Fruit fly (Drosophila melanogaster): ENCODE measurements around the gene CG14315.

The CG14315 gene

DNA sequence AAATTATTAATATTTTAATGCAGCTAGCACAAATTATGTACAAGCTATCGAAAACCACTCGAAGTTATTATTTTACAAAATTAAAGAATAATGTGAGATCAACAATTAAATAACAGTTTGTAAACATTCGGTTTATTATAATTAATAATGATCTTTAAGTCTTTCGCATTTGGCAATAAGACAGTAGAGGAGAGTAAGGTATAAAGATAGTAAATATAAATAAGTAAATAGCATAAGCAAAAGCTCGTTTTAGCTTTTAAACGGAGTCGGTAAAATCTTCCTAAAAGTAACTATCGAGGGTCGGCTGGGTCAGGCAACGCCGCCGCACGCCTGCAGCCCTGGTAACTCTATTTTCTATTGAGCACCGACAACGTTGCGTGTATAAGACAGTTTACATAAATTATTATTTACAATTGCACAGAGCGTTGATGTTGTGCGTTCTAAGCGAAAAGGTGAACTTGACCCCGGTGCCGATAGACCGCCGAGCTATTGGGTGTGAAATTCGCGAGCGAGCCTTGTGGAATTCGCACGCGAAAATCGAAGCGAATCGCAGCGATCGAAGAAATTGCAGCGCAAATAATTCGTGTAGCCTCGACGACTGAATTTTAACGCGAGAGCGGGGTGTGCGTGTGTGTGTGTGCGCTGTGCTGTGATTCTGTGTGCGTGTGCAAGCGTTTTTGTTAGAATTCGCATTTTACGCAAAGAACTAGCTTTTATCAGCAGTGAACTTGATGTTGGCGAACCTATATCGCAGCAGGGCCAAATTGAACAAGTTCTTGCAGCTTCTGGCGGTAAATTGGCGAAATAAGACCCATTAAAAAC, 9.1 kb downstream of the CG14315 start, which contains the start of gene wrd:
wrd (plus strand) TSS at position 342 of the 822 bp plus-strand sequence.
- TF ChIP-seq Jarid2 (GFP tag; optimal IDR thresholded peaks at IDR 0.05), result no peak
- no peak for TF ChIP-seq CG10565 (GFP tag; optimal IDR thresholded peaks at IDR 0.05)
- TF ChIP-seq shn (GFP tag; optimal IDR thresholded peaks at IDR 0.05), result no peak
- TF ChIP-seq bsh (GFP tag; optimal IDR thresholded peaks at IDR 0.05), result no peak
- TF ChIP-seq slou (GFP tag; optimal IDR thresholded peaks at IDR 0.05), result no peak
- TF ChIP-seq eyg (GFP tag; optimal IDR thresholded peaks at IDR 0.05), result no peak
- peak; percentile 19 for TF ChIP-seq CG13775 (GFP tag; optimal IDR thresholded peaks at IDR 0.05)
- peak; percentile 75 for TF ChIP-seq cg (GFP tag; optimal IDR thresholded peaks at IDR 0.05)
- no peak for TF ChIP-seq CG7372 (GFP tag; IDR thresholded peaks at IDR 0.05)
- no peak for TF ChIP-seq CG4282 (GFP tag; optimal IDR thresholded peaks at IDR 0.05)
- TF ChIP-seq gce (GFP tag; IDR thresholded peaks at IDR 0.05), result no peak
- TF ChIP-seq Hr51 (GFP tag; optimal IDR thresholded peaks at IDR 0.05), result peak in 1 of 2 experiments; percentile 40
- TF ChIP-seq CG30020 (tag; optimal IDR thresholded peaks at IDR 0.05), result peak; percentile 5
- TF ChIP-seq CG12659 (GFP tag; optimal IDR thresholded peaks at IDR 0.05), result peak; percentile 30
- peak; percentile 41 for TF ChIP-seq CG13424 (tag; optimal IDR thresholded peaks at IDR 0.05)
- TF ChIP-seq CG17328 (GFP tag; IDR thresholded peaks at IDR 0.05), result no peak
- no peak for TF ChIP-seq CG8290 (GFP tag; optimal IDR thresholded peaks at IDR 0.05)
- TF ChIP-seq CG8290 (tag; optimal IDR thresholded peaks at IDR 0.05), result peak in 1 of 2 experiments; percentile 28
- TF ChIP-seq ato (GFP tag; IDR thresholded peaks at IDR 0.05; ENCODE audit: partially characterized antibody), result 0 out of 2 replicates have a peak, but pooled peaks have one; percentile 18
- TF ChIP-seq Lim3 (GFP tag; IDR thresholded peaks at IDR 0.05), result no peak
- TF ChIP-seq CG42726 (GFP tag; IDR thresholded peaks at IDR 0.05; ENCODE audit: partially characterized antibody), result no peak
- peak; percentile 42 for TF ChIP-seq dmrt11E (tag; optimal IDR thresholded peaks at IDR 0.05)
- TF ChIP-seq Tbp (GFP tag; optimal IDR thresholded peaks at IDR 0.05), result no peak
- peak; percentile 81; the same call in 1 of the 2 replicates for TF ChIP-seq rib (GFP tag; IDR thresholded peaks at IDR 0.05)
- no peak for TF ChIP-seq Eip74EF (GFP tag; optimal IDR thresholded peaks at IDR 0.05)
- TF ChIP-seq CG14667 (GFP tag; IDR thresholded peaks at IDR 0.05), result no peak
- peak; percentile 11 for TF ChIP-seq Sox102F (GFP tag; optimal IDR thresholded peaks at IDR 0.05)
- TF ChIP-seq CG18619 (GFP tag; optimal IDR thresholded peaks at IDR 0.05), result peak; percentile 44
- TF ChIP-seq Dip2 (GFP tag; IDR thresholded peaks at IDR 0.05), result no peak
- TF ChIP-seq trh (GFP tag; optimal IDR thresholded peaks at IDR 0.05), result no peak
- peak; percentile 33 for TF ChIP-seq CG14710 (tag; optimal IDR thresholded peaks at IDR 0.05)
- peak; percentile 4 for TF ChIP-seq CG3281 (GFP tag; optimal IDR thresholded peaks at IDR 0.05)
- peak in 1 of 3 experiments; percentile 39 for TF ChIP-seq lola (GFP tag; optimal IDR thresholded peaks at IDR 0.05)
- TF ChIP-seq CG13624 (GFP tag; optimal IDR thresholded peaks at IDR 0.05), result no peak
- TF ChIP-seq CG8924 (tag; optimal IDR thresholded peaks at IDR 0.05), result peak; percentile 36
- no peak for TF ChIP-seq CG6813 (GFP tag; optimal IDR thresholded peaks at IDR 0.05)
- TF ChIP-seq tgo (GFP tag; IDR thresholded peaks at IDR 0.05), result no peak
- no peak for TF ChIP-seq pum (GFP tag; optimal IDR thresholded peaks at IDR 0.05)
- peak; percentile 9 for TF ChIP-seq CG10543 (GFP tag; optimal IDR thresholded peaks at IDR 0.05)
- TF ChIP-seq Kr (GFP tag; optimal IDR thresholded peaks at IDR 0.05), result no peak
- no peak for TF ChIP-seq MTF-1 (GFP tag; optimal IDR thresholded peaks at IDR 0.05; ENCODE audit: borderline replicate concordance)
- TF ChIP-seq CG1603 (tag; optimal IDR thresholded peaks at IDR 0.05), result peak; percentile 43
- TF ChIP-seq CG17385 (GFP tag; optimal IDR thresholded peaks at IDR 0.05), result peak; percentile 22
- no peak for TF ChIP-seq insv (GFP tag; optimal IDR thresholded peaks at IDR 0.05)
- TF ChIP-seq CG34376 (GFP tag; optimal IDR thresholded peaks at IDR 0.05), result peak; percentile 23
- TF ChIP-seq oc (tag; optimal IDR thresholded peaks at IDR 0.05), result no peak
- TF ChIP-seq Deaf1 (tag; optimal IDR thresholded peaks at IDR 0.05), result peak; percentile 39
- no peak for TF ChIP-seq chm (GFP tag; IDR thresholded peaks at IDR 0.05)

Measured in whole organism, embryonic.